Worm (Caenorhabditis elegans) whole organism, mixed stage, embryonic: Measurements from ENCODE around the gene srw-118.

Experiments
- M03D4.4 ChIP-seq: sonication (generic microtip); optimal IDR thresholded peaks from 2 replicates; lab custom pipeline; 2017; ENCODE audit warnings: mild to moderate bottlenecking, missing genetic modification characterization, missing compliant biosample characterization
- bed-3 ChIP-seq: fragments of 200-800 bp; sonication (Bioruptor generic); optimal IDR thresholded peaks from 3 replicates; lab custom pipeline; 2018; ENCODE audit warnings: mild to moderate bottlenecking, missing genetic modification characterization, moderate library complexity, missing compliant biosample characterization
- ceh-39 ChIP-seq: fragments of 150-350 bp; optimal IDR thresholded peaks from 2 replicates; lab custom pipeline; 2014; ENCODE audit warnings: missing biosample characterization, missing genetic modification characterization
- ceh-43 ChIP-seq: fragments of 200-800 bp; sonication (Bioruptor generic); optimal IDR thresholded peaks from 2 replicates; lab custom pipeline; 2018; ENCODE audit warnings: mild to moderate bottlenecking, missing genetic modification characterization, moderate library complexity, missing compliant biosample characterization
- ceh-83 ChIP-seq: fragments of 200-800 bp; sonication (Bioruptor generic); optimal IDR thresholded peaks from 2 replicates; lab custom pipeline; 2018; ENCODE audit warnings: mild to moderate bottlenecking, missing genetic modification characterization, missing compliant biosample characterization
- ces-1 ChIP-seq: fragments of 150-350 bp; optimal IDR thresholded peaks from 2 replicates; lab custom pipeline; 2014; ENCODE audit warnings: missing biosample characterization, missing genetic modification reagents, missing genetic modification characterization
- cnd-1 ChIP-seq: fragments of 200-800 bp; sonication (Bioruptor generic); optimal IDR thresholded peaks from 2 replicates; lab custom pipeline; 2018; ENCODE audit warnings: mild to moderate bottlenecking, missing genetic modification characterization, missing compliant biosample characterization
- elt-3 ChIP-seq: fragments of 150-350 bp; optimal IDR thresholded peaks from 2 replicates; lab custom pipeline; 2014; ENCODE audit warnings: missing biosample characterization, missing genetic modification characterization
- flh-1 ChIP-seq: fragments of 200-800 bp; sonication (Bioruptor generic); optimal IDR thresholded peaks from 2 replicates; lab custom pipeline; 2018; ENCODE audit warnings: mild to moderate bottlenecking, missing genetic modification characterization, moderate library complexity, missing compliant biosample characterization
- ham-2 ChIP-seq: fragments of 200-800 bp; sonication (Bioruptor generic); optimal IDR thresholded peaks from 2 replicates; lab custom pipeline; 2018; ENCODE audit warnings: mild to moderate bottlenecking, missing genetic modification characterization, missing compliant biosample characterization
- hlh-1 ChIP-seq: fragments of 150-350 bp; optimal IDR thresholded peaks from 2 replicates; lab custom pipeline; 2014; ENCODE audit warnings: missing biosample characterization, missing genetic modification reagents, missing genetic modification characterization
- lin-13 ChIP-seq: fragments of 150-350 bp; optimal IDR thresholded peaks from 2 replicates; lab custom pipeline; 2014; ENCODE audit warnings: missing biosample characterization, missing genetic modification characterization
- lin-32 ChIP-seq: fragments of 200-800 bp; sonication (Bioruptor generic); optimal IDR thresholded peaks from 2 replicates; lab custom pipeline; 2018; ENCODE audit warnings: mild to moderate bottlenecking, missing genetic modification characterization, missing compliant biosample characterization
- lsy-2 ChIP-seq: fragments of 150-350 bp; optimal IDR thresholded peaks from 2 replicates; lab custom pipeline; 2014; ENCODE audit warnings: missing biosample characterization, missing genetic modification characterization
- mab-5 ChIP-seq: fragments of 150-350 bp; optimal IDR thresholded peaks from 2 replicates; lab custom pipeline; 2014; ENCODE audit warnings: missing biosample characterization, missing genetic modification characterization
- mep-1 ChIP-seq: fragments of 150-350 bp; optimal IDR thresholded peaks from 2 replicates; lab custom pipeline; 2017; ENCODE audit warnings: missing biosample characterization, missing genetic modification reagents, missing genetic modification characterization, inconsistent platforms
- mls-2 ChIP-seq: sonication (generic microtip); optimal IDR thresholded peaks from 2 replicates; lab custom pipeline; 2016; ENCODE audit warnings: mild to moderate bottlenecking, missing genetic modification characterization, moderate library complexity, missing compliant biosample characterization
- nhr-12 ChIP-seq: fragments of 150-350 bp; optimal IDR thresholded peaks from 2 replicates; lab custom pipeline; 2014; ENCODE audit warnings: missing biosample characterization, missing genetic modification characterization
- nhr-2 ChIP-seq: fragments of 150-350 bp; optimal IDR thresholded peaks from 2 replicates; lab custom pipeline; 2014; ENCODE audit warnings: missing biosample characterization, missing genetic modification characterization
- nhr-237 ChIP-seq: fragments of 150-350 bp; optimal IDR thresholded peaks from 2 replicates; lab custom pipeline; 2014; ENCODE audit warnings: missing biosample characterization, missing genetic modification characterization
- nhr-28 ChIP-seq: fragments of 150-350 bp; optimal IDR thresholded peaks from 2 replicates; lab custom pipeline; 2014; ENCODE audit warnings: missing biosample characterization, missing genetic modification characterization
- pha-4 ChIP-seq: fragments of 150-350 bp; optimal IDR thresholded peaks from 2 replicates; lab custom pipeline; 2018; ENCODE audit warnings: missing biosample characterization, missing genetic modification reagents, missing genetic modification characterization
- sem-2 ChIP-seq: fragments of 200-800 bp; sonication (Bioruptor generic); optimal IDR thresholded peaks from 2 replicates; lab custom pipeline; 2018; ENCODE audit warnings: mild to moderate bottlenecking, missing genetic modification characterization, missing compliant biosample characterization
- snpc-4 ChIP-seq: fragments of 150-350 bp; optimal IDR thresholded peaks from 2 replicates; lab custom pipeline; 2014; ENCODE audit warnings: missing biosample characterization, missing genetic modification characterization
- sptf-1 ChIP-seq: sonication (generic microtip); optimal IDR thresholded peaks from 2 replicates; lab custom pipeline; 2017; ENCODE audit warnings: mild to moderate bottlenecking, missing genetic modification characterization, moderate library complexity, missing compliant biosample characterization
- tbx-8 ChIP-seq: fragments of 200-800 bp; sonication (Bioruptor generic); optimal IDR thresholded peaks from 2 replicates; lab custom pipeline; 2018; ENCODE audit warnings: mild to moderate bottlenecking, missing genetic modification characterization, moderate library complexity, missing compliant biosample characterization
- unc-120 ChIP-seq: sonication (generic microtip); optimal IDR thresholded peaks from 2 replicates; lab custom pipeline; 2017; ENCODE audit warnings: missing genetic modification characterization, missing compliant biosample characterization; ENCODE audit not compliant: poor library complexity, severe bottlenecking
- unc-39 ChIP-seq: fragments of 150-350 bp; optimal IDR thresholded peaks from 2 replicates; lab custom pipeline; 2014; ENCODE audit warnings: missing biosample characterization, missing genetic modification characterization
- unc-62 ChIP-seq: fragments of 150-350 bp; optimal IDR thresholded peaks from 2 replicates; lab custom pipeline; 2014; ENCODE audit warnings: missing biosample characterization, missing genetic modification reagents, missing genetic modification characterization
- zip-8 ChIP-seq: fragments of 150-350 bp; optimal IDR thresholded peaks from 2 replicates; lab custom pipeline; 2014; ENCODE audit warnings: missing biosample characterization, missing genetic modification characterization

Gene srw-118

ce11 chrV:2999736-3000135, 19.9 kb upstream of the srw-118 start, which contains the start of gene srw-119:
srw-119 (minus strand) TSS chrV:2999836.
- TF ChIP-seq hlh-1 (no peak), mep-1 (no peak), ceh-43 (GFP tag; lab: Kevin White, UChicago) (no peak), tbx-8 (GFP tag; lab: Kevin White, UChicago) (no peak), sptf-1 (tag; lab: Kevin White, UChicago) (no peak), lin-32 (GFP tag; lab: Kevin White, UChicago) (no peak), nhr-2 (tag; lab: Kevin White, UChicago) (no peak), flh-1 (GFP tag; lab: Kevin White, UChicago) (no peak), nhr-12 (tag; lab: Kevin White, UChicago) (no peak)
- TF ChIP-seq, all 35 proteins: peak for 0

ce11 chrV:2996105-2996504, 16.2 kb upstream of the srw-118 start, which contains the start of gene srw-120:
srw-120 (minus strand) TSS chrV:2996205.
- TF ChIP-seq flh-1 (GFP tag; lab: Kevin White, UChicago) (no peak), sem-2 (no peak), lin-13 (tag; lab: Kevin White, UChicago) (no peak), zip-8 (no peak), nhr-28 (tag; lab: Kevin White, UChicago) (no peak), ceh-83 (no peak), unc-39 (tag; lab: Kevin White, UChicago) (no peak), bed-3 (GFP tag; lab: Kevin White, UChicago) (no peak), sptf-1 (tag; lab: Kevin White, UChicago) (no peak), nhr-12 (tag; lab: Kevin White, UChicago) (no peak), mep-1 (no peak), mab-5 (tag; lab: Kevin White, UChicago) (no peak), elt-3 (tag; lab: Kevin White, UChicago) (no peak), ces-1 (GFP tag; lab: Kevin White, UChicago) (no peak), M03D4.4 (tag; lab: Kevin White, UChicago) (no peak), lin-32 (GFP tag; lab: Kevin White, UChicago) (no peak), nhr-237 (tag; lab: Kevin White, UChicago) (no peak)

ce11 chrV:2993816-2994215, 13.9 kb upstream of the srw-118 start, which contains the start of gene srw-115:
srw-115 (minus strand) TSS chrV:2993916.
- TF ChIP-seq flh-1 (GFP tag; lab: Kevin White, UChicago), result no peak
- TF ChIP-seq mab-5 (tag; lab: Kevin White, UChicago), result no peak
- TF ChIP-seq pha-4, result no peak
- no peak for TF ChIP-seq mls-2 (tag; lab: Kevin White, UChicago)
- no peak for TF ChIP-seq ceh-43 (GFP tag; lab: Kevin White, UChicago)
- no peak for TF ChIP-seq zip-8
- no peak for TF ChIP-seq elt-3 (tag; lab: Kevin White, UChicago)
- TF ChIP-seq lsy-2 (tag; lab: Kevin White, UChicago), result no peak
- TF ChIP-seq cnd-1 (tag; lab: Kevin White, UChicago), result no peak
- no peak for TF ChIP-seq unc-62 (GFP tag; lab: Kevin White, UChicago)
- TF ChIP-seq ces-1 (GFP tag; lab: Kevin White, UChicago), result no peak
- no peak for TF ChIP-seq nhr-237 (tag; lab: Kevin White, UChicago)
- TF ChIP-seq tbx-8 (GFP tag; lab: Kevin White, UChicago), result no peak
- no peak for TF ChIP-seq unc-120
- TF ChIP-seq ham-2 (GFP tag; lab: Kevin White, UChicago), result no peak

- TF ChIP-seq cnd-1 (tag; lab: Kevin White, UChicago) (no peak), snpc-4 (tag; lab: Kevin White, UChicago) (no peak), tbx-8 (GFP tag; lab: Kevin White, UChicago) (no peak), mab-5 (tag; lab: Kevin White, UChicago) (no peak), ces-1 (GFP tag; lab: Kevin White, UChicago) (no peak), nhr-28 (tag; lab: Kevin White, UChicago) (no peak), lin-32 (GFP tag; lab: Kevin White, UChicago) (no peak), elt-3 (tag; lab: Kevin White, UChicago) (no peak), ceh-39 (tag; lab: Kevin White, UChicago) (no peak), M03D4.4 (tag; lab: Kevin White, UChicago) (no peak), nhr-237 (tag; lab: Kevin White, UChicago) (no peak), sem-2 (no peak), unc-62 (GFP tag; lab: Kevin White, UChicago) (no peak), unc-39 (tag; lab: Kevin White, UChicago) (no peak), ham-2 (GFP tag; lab: Kevin White, UChicago) (no peak), hlh-1 (no peak), pha-4 (no peak), nhr-12 (tag; lab: Kevin White, UChicago) (no peak), ceh-83 (no peak)
Observed at ce11 chrV:2992060-2992459, 12.2 kb upstream of the srw-118 start.
